Fruit fly (Drosophila melanogaster): ENCODE measurements around the gene CG5026.

The CG5026 gene

dm6 chr3L:8978678-8979413 lies 10.5 kb downstream of the CG5026 start (continued):
- no peak for TF ChIP-seq Tbp (GFP tag; optimal IDR thresholded peaks at IDR 0.05)
- no peak for TF ChIP-seq br (optimal IDR thresholded peaks at IDR 0.05)
- TF ChIP-seq CG11695 (GFP tag; IDR thresholded peaks at IDR 0.05), result no peak
- no peak for TF ChIP-seq CG17829 (tag; optimal IDR thresholded peaks at IDR 0.05)
- peak; percentile 22 for TF ChIP-seq nmo (GFP tag; optimal IDR thresholded peaks at IDR 0.05)
- TF ChIP-seq hkb (optimal IDR thresholded peaks at IDR 0.05), result no peak
- 0 out of 2 replicates have a peak, but pooled peaks have one; percentile 8 for TF ChIP-seq hkb (GFP tag; IDR thresholded peaks at IDR 0.05)
- TF ChIP-seq CG17912 (GFP tag; optimal IDR thresholded peaks at IDR 0.05), result no peak
- no peak for TF ChIP-seq Hmr (GFP tag; optimal IDR thresholded peaks at IDR 0.05)
- no peak for TF ChIP-seq fd64A (GFP tag; optimal IDR thresholded peaks at IDR 0.05)
- TF ChIP-seq D (optimal IDR thresholded peaks at IDR 0.05), result no peak
- TF ChIP-seq D (GFP tag; optimal IDR thresholded peaks at IDR 0.05), result no peak
- no peak for TF ChIP-seq slou (GFP tag; optimal IDR thresholded peaks at IDR 0.05)
- no peak for TF ChIP-seq Atf3 (GFP tag; optimal IDR thresholded peaks at IDR 0.05)
- TF ChIP-seq CG15601 (tag; optimal IDR thresholded peaks at IDR 0.05), result no peak
- 0 out of 3 replicates have a peak, but pooled peaks have one; percentile 13 for TF ChIP-seq CG7357 (GFP tag; IDR thresholded peaks at IDR 0.05)
- peak; percentile 52 for TF ChIP-seq CG17359 (tag; optimal IDR thresholded peaks at IDR 0.05)
- peak; percentile 47 for TF ChIP-seq CG34376 (GFP tag; optimal IDR thresholded peaks at IDR 0.05)
- TF ChIP-seq CG6854 (GFP tag; optimal IDR thresholded peaks at IDR 0.05), result no peak
- peak; percentile 17 for TF ChIP-seq Oli (tag; optimal IDR thresholded peaks at IDR 0.05)
- TF ChIP-seq CG11456 (GFP tag; IDR thresholded peaks at IDR 0.05), result no peak
- TF ChIP-seq dan (GFP tag; IDR thresholded peaks at IDR 0.05), result no peak
- no peak; the same call in 1 of the 2 replicates for TF ChIP-seq ara (GFP tag; IDR thresholded peaks at IDR 0.05)
- TF ChIP-seq nau (GFP tag; optimal IDR thresholded peaks at IDR 0.05), result no peak
- no peak for TF ChIP-seq H2.0 (GFP tag; IDR thresholded peaks at IDR 0.05)
- TF ChIP-seq Trl (optimal IDR thresholded peaks at IDR 0.05), result peak; percentile 83 to 89
- TF ChIP-seq Trl (GFP tag; optimal IDR thresholded peaks at IDR 0.05), result no peak
- peak; percentile 9 for TF ChIP-seq CG10267 (tag; optimal IDR thresholded peaks at IDR 0.05)
- TF ChIP-seq nom (GFP tag; optimal IDR thresholded peaks at IDR 0.05), result no peak
- TF ChIP-seq knrl (GFP tag; IDR thresholded peaks at IDR 0.05; ENCODE audit: partially characterized antibody), result no peak
- TF ChIP-seq bab2 (GFP tag; optimal IDR thresholded peaks at IDR 0.05), result no peak
- peak; percentile 3 to 83 for TF ChIP-seq crp (GFP tag; optimal IDR thresholded peaks at IDR 0.05)
- TF ChIP-seq nerfin-1 (tag; optimal IDR thresholded peaks at IDR 0.05), result no peak
- peak; percentile 14 for TF ChIP-seq Xbp1 (GFP tag; optimal IDR thresholded peaks at IDR 0.05)
- TF ChIP-seq pzg (GFP tag; optimal IDR thresholded peaks at IDR 0.05), result no peak
- TF ChIP-seq bcd (GFP tag; optimal IDR thresholded peaks at IDR 0.05), result no peak
- no peak for TF ChIP-seq HLH4C (GFP tag; IDR thresholded peaks at IDR 0.05; ENCODE audit: partially characterized antibody)
- no peak for TF ChIP-seq lola (GFP tag; optimal IDR thresholded peaks at IDR 0.05)
- TF ChIP-seq CG5180 (GFP tag; optimal IDR thresholded peaks at IDR 0.05), result no peak
- TF ChIP-seq ewg (GFP tag; optimal IDR thresholded peaks at IDR 0.05), result peak; percentile 11
- TF ChIP-seq CrebB (tag; optimal IDR thresholded peaks at IDR 0.05), result peak; percentile 32
- TF ChIP-seq Hr51 (GFP tag; optimal IDR thresholded peaks at IDR 0.05), result peak in 1 of 2 experiments; percentile 26
- peak; percentile 9 for TF ChIP-seq CG12391 (tag; optimal IDR thresholded peaks at IDR 0.05)
- no peak for TF ChIP-seq CG8290 (GFP tag; optimal IDR thresholded peaks at IDR 0.05)
- TF ChIP-seq CG8290 (tag; optimal IDR thresholded peaks at IDR 0.05), result no peak
- peak; percentile 89 for TF ChIP-seq crol (GFP tag; IDR thresholded peaks at IDR 0.05)
- no peak for TF ChIP-seq tap (tag; optimal IDR thresholded peaks at IDR 0.05)
- TF ChIP-seq lbe (GFP tag; optimal IDR thresholded peaks at IDR 0.05), result no peak
- TF ChIP-seq CG6791 (GFP tag; IDR thresholded peaks at IDR 0.05; ENCODE audit: partially characterized antibody), result no peak
- peak; percentile 42 for TF ChIP-seq kah (GFP tag; optimal IDR thresholded peaks at IDR 0.05)
